Fruit fly (Drosophila melanogaster) Kc167 (cell line): ENCODE results near the gene Jon65Ai.

Experiments used
- Myc ChIP-seq: fragments of >200 bp; optimal IDR thresholded peaks from 2 replicates; lab custom pipeline; 2017; ENCODE audit warnings: missing external identifiers
- Sin3A ChIP-seq: fragments of >200 bp; optimal IDR thresholded peaks from 2 replicates; lab custom pipeline; 2018; ENCODE audit warnings: missing external identifiers
- h ChIP-seq: fragments of >200 bp; optimal IDR thresholded peaks from 3 replicates; lab custom pipeline; 2018; ENCODE audit warnings: missing external identifiers
- insv ChIP-seq: fragments of >200 bp; optimal IDR thresholded peaks from 3 replicates; lab custom pipeline; 2018; ENCODE audit warnings: missing external identifiers
- psq ChIP-seq: fragments of >200 bp; optimal IDR thresholded peaks from 2 replicates; lab custom pipeline; 2017; ENCODE audit warnings: missing external identifiers
- ttk ChIP-seq: sonication (Bioruptor generic); optimal IDR thresholded peaks from 2 replicates; lab custom pipeline; 2017; ENCODE audit warnings: missing external identifiers

Gene Jon65Ai

dm6 chr3L:6034916-6035315 lies 19.3 kb downstream of the Jon65Ai start, which contains the start of gene yip7:
TSS of gene yip7 (plus strand) at chr3L:6035216.
- TF ChIP-seq h (lab: Kevin White, UChicago) (no peak), psq (no peak), Sin3A (lab: Kevin White, UChicago) (no peak), ttk (lab: Kevin White, UChicago) (no peak), insv (no peak), Myc (no peak)

- no peak for TF ChIP-seq insv
Measured at dm6 chr3L:6034511-6034910, 19.7 kb downstream of the Jon65Ai start, which contains the start of gene CG10477. TSS of gene CG10477 (minus strand) at chr3L:6034611.

- TF ChIP-seq insv = no peak
- no peak for TF ChIP-seq ttk (lab: Kevin White, UChicago)
- no peak for TF ChIP-seq Myc
- TF ChIP-seq h (lab: Kevin White, UChicago) = no peak
- TF ChIP-seq psq = no peak
- TF ChIP-seq Sin3A (lab: Kevin White, UChicago) = no peak
Measured at dm6 chr3L:6033008-6033407, 21.2 kb downstream of the Jon65Ai start.

dm6 chr3L:6022142-6022541 lies 32.1 kb downstream of the Jon65Ai start:
- no peak for TF ChIP-seq insv

dm6 chr3L:6012950-6013349 lies 41.3 kb downstream of the Jon65Ai start:
- no peak for TF ChIP-seq insv

dm6 chr3L:6010921-6011320 lies 43.3 kb downstream of the Jon65Ai start, which contains the start of gene alphaKap4:
TSS of gene alphaKap4 (minus strand) at chr3L:6011021.
- no peak for TF ChIP-seq insv
- TF ChIP-seq ttk (lab: Kevin White, UChicago) = no peak
- no peak for TF ChIP-seq Sin3A (lab: Kevin White, UChicago)
